Fruit fly (Drosophila melanogaster): ENCODE results near the gene CG34434.
A peak's percentile ranks its signal among the peaks of the same experiment; 100 is the strongest.

- TF ChIP-seq CG12768 (GFP tag; optimal IDR thresholded peaks at IDR 0.05), result no peak
- TF ChIP-seq bab1 (GFP tag; optimal IDR thresholded peaks at IDR 0.05), result peak; percentile 25
- TF ChIP-seq CG7045 (GFP tag; optimal IDR thresholded peaks at IDR 0.05), result no peak
- TF ChIP-seq cnc (optimal IDR thresholded peaks at IDR 0.05), result no peak
- TF ChIP-seq Mnt (GFP tag; optimal IDR thresholded peaks at IDR 0.05), result peak; percentile 93
- peak; percentile 64 for TF ChIP-seq tj (GFP tag; optimal IDR thresholded peaks at IDR 0.05)
- TF ChIP-seq CG5204 (GFP tag; optimal IDR thresholded peaks at IDR 0.05), result no peak
- TF ChIP-seq CG14711 (tag; optimal IDR thresholded peaks at IDR 0.05), result no peak
- no peak for TF ChIP-seq Hr96 (GFP tag; optimal IDR thresholded peaks at IDR 0.05)
- TF ChIP-seq ovo (GFP tag; optimal IDR thresholded peaks at IDR 0.05), result no peak
- TF ChIP-seq cic (GFP tag; optimal IDR thresholded peaks at IDR 0.05), result peak; percentile 27
- TF ChIP-seq CG7101 (tag; optimal IDR thresholded peaks at IDR 0.05), result no peak
- TF ChIP-seq Clk (GFP tag; optimal IDR thresholded peaks at IDR 0.05), result no peak
Observed at dm6 chrX:5621893-5622803, 6.0 kb upstream of the CG34434 start, which contains the start of the genes Mlc-c and Pop1.

Data from whole organism, adult.